Worm (Caenorhabditis elegans) whole organism, late embryonic: ENCODE measurements around the gene K04A8.1.

Source experiments
- K02D7.2 ChIP-seq: sonication (generic microtip); optimal IDR thresholded peaks from 2 replicates; lab custom pipeline; 2017; ENCODE audit warnings: mild to moderate bottlenecking, missing genetic modification characterization, missing compliant biosample characterization
- ama-1 ChIP-seq: fragments of 150-350 bp; optimal IDR thresholded peaks from 2 replicates; lab custom pipeline; 2014
- ceh-14 ChIP-seq: sonication (generic microtip); optimal IDR thresholded peaks from 2 replicates; lab custom pipeline; 2016; ENCODE audit warnings: missing genotype, missing genetic modification characterization, missing compliant biosample characterization
- ceh-18 ChIP-seq: sonication (generic microtip); optimal IDR thresholded peaks from 2 replicates; lab custom pipeline; 2016; ENCODE audit warnings: missing genetic modification characterization, missing compliant biosample characterization
- ceh-19 ChIP-seq: fragments of 200-800 bp; sonication (Bioruptor generic); optimal IDR thresholded peaks from 2 replicates; lab custom pipeline; 2018; ENCODE audit warnings: mild to moderate bottlenecking, missing genetic modification characterization, missing compliant biosample characterization
- ceh-2 ChIP-seq: sonication (generic microtip); optimal IDR thresholded peaks from 2 replicates; lab custom pipeline; 2016; ENCODE audit warnings: missing genotype, missing genetic modification characterization, missing compliant biosample characterization
- ceh-22 ChIP-seq: sonication (generic microtip); optimal IDR thresholded peaks from 2 replicates; lab custom pipeline; 2017; ENCODE audit warnings: missing biosample characterization, missing genetic modification characterization
- ceh-24 ChIP-seq: sonication (generic microtip); optimal IDR thresholded peaks from 2 replicates; lab custom pipeline; 2016; ENCODE audit warnings: mild to moderate bottlenecking, missing genetic modification characterization, missing compliant biosample characterization
- ceh-30 ChIP-seq: fragments of 150-350 bp; optimal IDR thresholded peaks from 2 replicates; lab custom pipeline; 2014; ENCODE audit warnings: missing biosample characterization, missing genetic modification characterization
- ceh-34 ChIP-seq: sonication (generic microtip); optimal IDR thresholded peaks from 2 replicates; lab custom pipeline; 2016; ENCODE audit warnings: mild to moderate bottlenecking, missing genetic modification characterization, missing compliant biosample characterization
- ceh-45 ChIP-seq: fragments of 200-800 bp; sonication (Bioruptor generic); IDR thresholded peaks from 2 replicates; pipeline ENCODE4 v1.3.6; 2022; ENCODE audit warnings: missing genetic modification reagents, missing genetic modification characterization, missing compliant biosample characterization
- ceh-48 ChIP-seq: sonication (generic microtip); optimal IDR thresholded peaks from 2 replicates; lab custom pipeline; 2016; ENCODE audit warnings: missing genetic modification characterization, inconsistent platforms, missing compliant biosample characterization
- dmd-4 ChIP-seq: sonication (generic microtip); optimal IDR thresholded peaks from 2 replicates; lab custom pipeline; 2016; ENCODE audit warnings: borderline replicate concordance, missing genetic modification characterization, missing compliant biosample characterization
- elt-2 ChIP-seq: sonication (generic microtip); optimal IDR thresholded peaks from 2 replicates; lab custom pipeline; 2016; ENCODE audit warnings: missing genetic modification reagents, missing genetic modification characterization, missing compliant biosample characterization
- elt-4 ChIP-seq: sonication (generic microtip); optimal IDR thresholded peaks from 2 replicates; lab custom pipeline; 2016; ENCODE audit warnings: missing genetic modification characterization, missing compliant biosample characterization
- ets-4 ChIP-seq: sonication (generic microtip); optimal IDR thresholded peaks from 2 replicates; lab custom pipeline; 2016; ENCODE audit warnings: missing genetic modification characterization, missing compliant biosample characterization
- eyg-1 ChIP-seq: sonication (generic microtip); optimal IDR thresholded peaks from 2 replicates; lab custom pipeline; 2016; ENCODE audit warnings: missing genotype, missing genetic modification characterization, missing compliant biosample characterization
- fkh-10 ChIP-seq: fragments of 150-350 bp; optimal IDR thresholded peaks from 2 replicates; lab custom pipeline; 2014; ENCODE audit warnings: missing biosample characterization, missing genetic modification reagents, missing genetic modification characterization
- gmeb-2 ChIP-seq: sonication (generic microtip); optimal IDR thresholded peaks from 2 replicates; lab custom pipeline; 2016; ENCODE audit warnings: missing genetic modification characterization, inconsistent platforms, missing compliant biosample characterization
- hlh-30 ChIP-seq: sonication (generic microtip); optimal IDR thresholded peaks from 2 replicates; lab custom pipeline; 2017; ENCODE audit warnings: antibody characterized with exemption, missing genetic modification characterization, missing compliant biosample characterization; ENCODE audit not compliant: insufficient read depth
- lim-6 ChIP-seq: sonication (generic microtip); optimal IDR thresholded peaks from 2 replicates; lab custom pipeline; 2016; ENCODE audit warnings: missing genetic modification characterization, missing compliant biosample characterization
- lin-11 ChIP-seq: fragments of 200-800 bp; sonication (Bioruptor generic); optimal IDR thresholded peaks from 2 replicates; lab custom pipeline; 2018; ENCODE audit warnings: mild to moderate bottlenecking, missing genetic modification characterization, missing compliant biosample characterization
- madf-2 ChIP-seq: sonication (generic microtip); optimal IDR thresholded peaks from 2 replicates; lab custom pipeline; 2017; ENCODE audit warnings: missing genetic modification characterization, missing compliant biosample characterization
- mec-3 ChIP-seq: sonication (generic microtip); optimal IDR thresholded peaks from 2 replicates; lab custom pipeline; 2016; ENCODE audit warnings: borderline replicate concordance, missing genetic modification characterization, missing compliant biosample characterization
- nhr-11 ChIP-seq: fragments of 150-350 bp; optimal IDR thresholded peaks from 2 replicates; lab custom pipeline; 2014; ENCODE audit warnings: missing biosample characterization, missing genetic modification characterization
- nhr-232 ChIP-seq: sonication (generic microtip); optimal IDR thresholded peaks from 2 replicates; lab custom pipeline; 2016; ENCODE audit warnings: missing genetic modification characterization, missing compliant biosample characterization
- npax-4 ChIP-seq: sonication (generic microtip); optimal IDR thresholded peaks from 2 replicates; lab custom pipeline; 2016; ENCODE audit warnings: missing genetic modification characterization, missing compliant biosample characterization
- pax-1 ChIP-seq: fragments of 150-350 bp; optimal IDR thresholded peaks from 2 replicates; lab custom pipeline; 2014; ENCODE audit warnings: missing biosample characterization, missing genetic modification characterization
- pha-4 ChIP-seq: fragments of 150-350 bp; optimal IDR thresholded peaks from 2 replicates; lab custom pipeline; 2018; ENCODE audit warnings: missing biosample characterization, missing genetic modification reagents, missing genetic modification characterization
- pros-1 ChIP-seq: fragments of 150-350 bp; optimal IDR thresholded peaks from 2 replicates; lab custom pipeline; 2014; ENCODE audit warnings: missing biosample characterization, missing genetic modification reagents, missing genetic modification characterization
- rnt-1 ChIP-seq: sonication (generic microtip); optimal IDR thresholded peaks from 2 replicates; lab custom pipeline; 2016; ENCODE audit warnings: missing genetic modification characterization, missing compliant biosample characterization
- sox-2 ChIP-seq: fragments of 200-800 bp; sonication (Bioruptor generic); IDR thresholded peaks from 2 replicates; pipeline ENCODE4 v1.3.6; 2022; ENCODE audit warnings: missing genetic modification reagents, missing genetic modification characterization, missing compliant biosample characterization
- sox-4 ChIP-seq: sonication (generic microtip); optimal IDR thresholded peaks from 2 replicates; lab custom pipeline; 2017; ENCODE audit warnings: mild to moderate bottlenecking, missing genetic modification characterization, inconsistent platforms, missing compliant biosample characterization
- syd-9 ChIP-seq: sonication (generic microtip); optimal IDR thresholded peaks from 2 replicates; lab custom pipeline; 2016; ENCODE audit warnings: mild to moderate bottlenecking, missing genetic modification characterization, moderate library complexity, missing compliant biosample characterization
- tbx-7 ChIP-seq: sonication (generic microtip); optimal IDR thresholded peaks from 2 replicates; lab custom pipeline; 2016; ENCODE audit warnings: missing genotype, missing genetic modification characterization, missing compliant biosample characterization
- ttx-3 ChIP-seq: sonication (generic microtip); optimal IDR thresholded peaks from 2 replicates; lab custom pipeline; 2016; ENCODE audit warnings: missing genetic modification reagents, missing genetic modification characterization, missing compliant biosample characterization
- unc-3 ChIP-seq, 2 experiments: fragments of 200-800 bp in 1 of 2; sonication (Bioruptor generic) in 1 of 2; sonication (generic microtip) in 1 of 2; conservative IDR thresholded peaks in 1 of 2; optimal IDR thresholded peaks in 1 of 2; 2 replicates each; pipeline versions ENCODE4 v1.3.6 to Lab custom; 2016 to 2022; ENCODE audit warnings: missing compliant biosample characterization in 2 of 2, missing genetic modification characterization in 2 of 2, missing genetic modification reagents in 1 of 2
- unc-42 ChIP-seq: sonication (generic microtip); optimal IDR thresholded peaks from 2 replicates; lab custom pipeline; 2016; ENCODE audit warnings: missing genotype, missing genetic modification characterization, missing compliant biosample characterization
- unc-86 ChIP-seq: sonication (generic microtip); optimal IDR thresholded peaks from 2 replicates; lab custom pipeline; 2016; ENCODE audit warnings: missing genetic modification characterization, missing compliant biosample characterization

Gene K04A8.1

DNA sequence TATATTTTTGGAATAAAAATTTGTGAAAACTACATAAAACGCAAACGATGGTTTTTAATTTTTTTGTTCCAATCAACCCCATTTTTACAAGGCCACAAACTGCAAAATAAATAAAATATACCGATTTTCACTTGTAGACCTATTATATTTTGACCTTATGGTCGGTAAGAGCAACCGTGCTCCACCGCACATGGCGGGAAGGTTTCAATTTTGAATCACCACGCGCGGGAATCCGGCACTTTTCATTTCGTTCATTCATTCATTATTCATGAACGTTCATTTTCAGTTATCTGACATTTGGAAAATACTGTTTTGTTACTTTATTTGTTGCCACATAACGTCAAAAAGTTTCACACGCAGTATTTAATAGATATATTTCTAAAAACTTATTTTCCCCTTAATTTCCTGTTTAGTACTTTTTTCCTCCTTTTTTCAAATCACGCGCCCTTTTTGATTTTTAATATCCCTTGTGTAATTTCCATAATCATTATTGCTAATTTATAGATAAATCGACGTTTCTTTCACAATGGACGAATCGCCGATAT, 27.6 kb downstream of the K04A8.1 start, which contains the start of gene hcp-1:
TSS of gene hcp-1 (plus strand) at position 495 of the 545 bp plus-strand sequence.
- TF ChIP-seq elt-4 (tag; lab: Kevin White, UChicago) (no peak), ceh-19 (GFP tag; lab: Kevin White, UChicago) (no peak), sox-4 (no peak), elt-2 (tag; lab: Kevin White, UChicago) (no peak), ceh-24 (tag; lab: Kevin White, UChicago) (no peak), ceh-22 (tag; lab: Kevin White, UChicago) (no peak), nhr-11 (no peak), syd-9 (tag; lab: Kevin White, UChicago) (no peak), ceh-14 (tag; lab: Kevin White, UChicago) (no peak), dmd-4 (tag; lab: Kevin White, UChicago) (no peak), pros-1 (tag; lab: Kevin White, UChicago) (no peak), gmeb-2 (tag; lab: Kevin White, UChicago) (no peak), lin-11 (no peak)

DNA sequence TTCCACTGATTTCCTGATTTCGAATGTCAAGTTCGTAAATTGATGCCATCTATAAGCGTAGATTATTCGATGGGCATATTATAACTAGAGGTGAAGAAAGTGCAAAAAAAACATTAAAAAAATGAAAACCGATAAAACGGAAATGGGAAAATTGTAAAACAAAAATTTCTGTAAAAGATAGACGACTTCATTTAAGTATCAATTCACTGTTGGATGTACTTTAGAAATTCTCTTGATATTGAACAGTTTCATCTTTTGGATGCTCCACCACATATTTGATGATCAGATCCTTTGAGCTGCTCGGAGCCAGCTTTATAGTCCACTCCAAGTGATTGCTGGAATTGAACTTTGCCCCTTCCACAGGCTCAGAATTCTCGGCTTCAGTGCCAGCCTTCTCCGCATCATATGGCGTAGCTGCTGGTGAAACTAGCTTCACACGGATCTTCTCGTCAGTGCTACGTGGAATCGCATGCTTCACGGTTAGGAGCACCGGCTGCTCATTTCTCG, 36.5 kb downstream of the K04A8.1 start, which contains the start of gene ZK1055.6:
TSS of gene ZK1055.6 (minus strand) at position 51 of the 507 bp plus-strand sequence.
- TF ChIP-seq dmd-4 (tag; lab: Kevin White, UChicago) = no peak
- TF ChIP-seq lim-6 (tag; lab: Kevin White, UChicago) = no peak
- no peak for TF ChIP-seq sox-2
- TF ChIP-seq eyg-1 (tag; lab: Kevin White, UChicago) = no peak
- no peak for TF ChIP-seq ceh-14 (tag; lab: Kevin White, UChicago)
- TF ChIP-seq ets-4 (tag; lab: Kevin White, UChicago) = no peak
- no peak for TF ChIP-seq sox-4
- TF ChIP-seq unc-42 = no peak
- TF ChIP-seq ceh-18 = no peak
- TF ChIP-seq, all 69 proteins: peak for 0

- TF ChIP-seq elt-2 (tag; lab: Kevin White, UChicago) = no peak
- no peak for TF ChIP-seq rnt-1 (tag; lab: Kevin White, UChicago)
- TF ChIP-seq ceh-45 (GFP tag; lab: Robert Waterston, UW) = no peak
- no peak for TF ChIP-seq gmeb-2 (tag; lab: Kevin White, UChicago)
- TF ChIP-seq pha-4 (tag; lab: Kevin White, UChicago) = no peak
- no peak for TF ChIP-seq sox-4
- no peak for TF ChIP-seq dmd-4 (tag; lab: Kevin White, UChicago)
- no peak for TF ChIP-seq nhr-232
- no peak for TF ChIP-seq ceh-34
Observed at ce11 chrV:6605275-6605674, 39.1 kb downstream of the K04A8.1 start, which contains the start of gene ZK1055.7. ZK1055.7 (minus strand) TSS chrV:6605375.

ce11 chrV:6606197-6606596, 40.1 kb downstream of the K04A8.1 start:
- TF ChIP-seq unc-86 (tag; lab: Kevin White, UChicago) = no peak

- TF ChIP-seq ama-1 (no peak), hlh-30 (tag; lab: Kevin White, UChicago) (no peak), ceh-48 (tag; lab: Kevin White, UChicago) (no peak), unc-3 (GFP tag; conservative IDR thresholded peaks at IDR 0.05; lab: Robert Waterston, UW) (no peak), unc-3 (tag; optimal IDR thresholded peaks at IDR 0.05; lab: Kevin White, UChicago) (no peak), pax-1 (tag; lab: Kevin White, UChicago) (no peak), ceh-2 (tag; lab: Kevin White, UChicago) (no peak), lim-6 (tag; lab: Kevin White, UChicago) (no peak), pros-1 (tag; lab: Kevin White, UChicago) (no peak), mec-3 (tag; lab: Kevin White, UChicago) (no peak), npax-4 (tag; lab: Kevin White, UChicago) (no peak), fkh-10 (GFP tag; lab: Kevin White, UChicago) (no peak), K02D7.2 (tag; lab: Kevin White, UChicago) (no peak), syd-9 (tag; lab: Kevin White, UChicago) (no peak), ttx-3 (tag; lab: Kevin White, UChicago) (no peak), ceh-30 (tag; lab: Kevin White, UChicago) (no peak), tbx-7 (tag; lab: Kevin White, UChicago) (no peak), madf-2 (tag; lab: Kevin White, UChicago) (no peak), unc-86 (tag; lab: Kevin White, UChicago) (no peak)
Observed at ce11 chrV:6611058-6611457, 44.9 kb downstream of the K04A8.1 start, which contains the start of gene gon-14. gon-14 (minus strand) TSS chrV:6611158.
